Worm (Caenorhabditis elegans) whole organism, L4 larva: ENCODE results near the gene add-1.

ENCODE experiments used
- T20F7.1 ChIP-seq: fragments of 200-800 bp; sonication (Bioruptor generic); optimal IDR thresholded peaks from 2 replicates; lab custom pipeline; 2018; ENCODE audit warnings: mild to moderate bottlenecking, missing genetic modification characterization, missing compliant biosample characterization
- arid-1 ChIP-seq: fragments of 200-800 bp; sonication (Bioruptor generic); conservative IDR thresholded peaks from 2 replicates; pipeline ENCODE4 v1.3.6; 2022; ENCODE audit warnings: missing genetic modification reagents, missing genetic modification characterization, missing compliant biosample characterization
- dve-1 ChIP-seq: sonication (generic microtip); optimal IDR thresholded peaks from 2 replicates; lab custom pipeline; 2017; ENCODE audit warnings: antibody characterized with exemption, mild to moderate bottlenecking, missing genetic modification characterization, missing compliant biosample characterization; ENCODE audit not compliant: insufficient read depth
- egl-27 ChIP-seq: sonication (generic microtip); optimal IDR thresholded peaks from 3 replicates; lab custom pipeline; 2017; ENCODE audit warnings: missing biosample characterization, missing genetic modification reagents, missing genetic modification characterization

- TF ChIP-seq arid-1 (GFP tag; lab: Robert Waterston, UW) (no peak), T20F7.1 (GFP tag; lab: Kevin White, UChicago) (no peak), egl-27 (tag; lab: Kevin White, UChicago) (no peak), dve-1 (tag; lab: Kevin White, UChicago) (no peak)
Measured at ce11 chrX:4865798-4866197, 6.0 kb upstream of the add-1 start, which contains the start of gene ntc-1.
